Worm (Caenorhabditis elegans) whole organism, late embryonic: ENCODE measurements around the gene Y75B12B.1.

Experiments used
- C08G9.2 ChIP-seq: sonication (generic microtip); optimal IDR thresholded peaks from 2 replicates; lab custom pipeline; 2016; ENCODE audit warnings: mild to moderate bottlenecking, missing genetic modification characterization, moderate library complexity, missing compliant biosample characterization
- K09A11.1 ChIP-seq: sonication (generic microtip); optimal IDR thresholded peaks from 2 replicates; lab custom pipeline; 2017; ENCODE audit warnings: antibody characterized with exemption, mild to moderate bottlenecking, missing genetic modification characterization, missing compliant biosample characterization; ENCODE audit not compliant: insufficient read depth
- T23F11.4 ChIP-seq: fragments of 200-800 bp; sonication (Bioruptor generic); optimal IDR thresholded peaks from 2 replicates; lab custom pipeline; 2018; ENCODE audit warnings: mild to moderate bottlenecking, missing genetic modification characterization, missing compliant biosample characterization
- Y22D7AL.16 ChIP-seq: sonication (generic microtip); optimal IDR thresholded peaks from 2 replicates; lab custom pipeline; 2016; ENCODE audit warnings: missing genetic modification characterization, missing compliant biosample characterization
- ahr-1 ChIP-seq: sonication (generic microtip); optimal IDR thresholded peaks from 2 replicates; lab custom pipeline; 2016; ENCODE audit warnings: missing genetic modification characterization, missing compliant biosample characterization
- ama-1 ChIP-seq: fragments of 150-350 bp; optimal IDR thresholded peaks from 2 replicates; lab custom pipeline; 2014
- ceh-14 ChIP-seq: sonication (generic microtip); optimal IDR thresholded peaks from 2 replicates; lab custom pipeline; 2016; ENCODE audit warnings: missing genotype, missing genetic modification characterization, missing compliant biosample characterization
- ceh-18 ChIP-seq: sonication (generic microtip); optimal IDR thresholded peaks from 2 replicates; lab custom pipeline; 2016; ENCODE audit warnings: missing genetic modification characterization, missing compliant biosample characterization
- ceh-2 ChIP-seq: sonication (generic microtip); optimal IDR thresholded peaks from 2 replicates; lab custom pipeline; 2016; ENCODE audit warnings: missing genotype, missing genetic modification characterization, missing compliant biosample characterization
- ceh-22 ChIP-seq: sonication (generic microtip); optimal IDR thresholded peaks from 2 replicates; lab custom pipeline; 2017; ENCODE audit warnings: missing biosample characterization, missing genetic modification characterization
- ceh-24 ChIP-seq: sonication (generic microtip); optimal IDR thresholded peaks from 2 replicates; lab custom pipeline; 2016; ENCODE audit warnings: mild to moderate bottlenecking, missing genetic modification characterization, missing compliant biosample characterization
- ceh-31 ChIP-seq: sonication (generic microtip); optimal IDR thresholded peaks from 2 replicates; lab custom pipeline; 2016; ENCODE audit warnings: missing genetic modification characterization, missing compliant biosample characterization
- ceh-34 ChIP-seq: sonication (generic microtip); optimal IDR thresholded peaks from 2 replicates; lab custom pipeline; 2016; ENCODE audit warnings: mild to moderate bottlenecking, missing genetic modification characterization, missing compliant biosample characterization
- ceh-48 ChIP-seq: sonication (generic microtip); optimal IDR thresholded peaks from 2 replicates; lab custom pipeline; 2016; ENCODE audit warnings: missing genetic modification characterization, inconsistent platforms, missing compliant biosample characterization
- ceh-9 ChIP-seq: sonication (generic microtip); optimal IDR thresholded peaks from 2 replicates; lab custom pipeline; 2016; ENCODE audit warnings: mild to moderate bottlenecking, missing genetic modification characterization, inconsistent platforms, missing compliant biosample characterization
- dmd-4 ChIP-seq: sonication (generic microtip); optimal IDR thresholded peaks from 2 replicates; lab custom pipeline; 2016; ENCODE audit warnings: borderline replicate concordance, missing genetic modification characterization, missing compliant biosample characterization
- dve-1 ChIP-seq: sonication (generic microtip); optimal IDR thresholded peaks from 2 replicates; lab custom pipeline; 2017; ENCODE audit warnings: antibody characterized with exemption, mild to moderate bottlenecking, missing genetic modification characterization, missing compliant biosample characterization
- elt-2 ChIP-seq: sonication (generic microtip); optimal IDR thresholded peaks from 2 replicates; lab custom pipeline; 2016; ENCODE audit warnings: missing genetic modification reagents, missing genetic modification characterization, missing compliant biosample characterization
- elt-4 ChIP-seq: sonication (generic microtip); optimal IDR thresholded peaks from 2 replicates; lab custom pipeline; 2016; ENCODE audit warnings: missing genetic modification characterization, missing compliant biosample characterization
- ets-4 ChIP-seq: sonication (generic microtip); optimal IDR thresholded peaks from 2 replicates; lab custom pipeline; 2016; ENCODE audit warnings: missing genetic modification characterization, missing compliant biosample characterization
- eyg-1 ChIP-seq: sonication (generic microtip); optimal IDR thresholded peaks from 2 replicates; lab custom pipeline; 2016; ENCODE audit warnings: missing genotype, missing genetic modification characterization, missing compliant biosample characterization
- fax-1 ChIP-seq: sonication (generic microtip); optimal IDR thresholded peaks from 2 replicates; lab custom pipeline; 2016; ENCODE audit warnings: missing genotype, missing genetic modification characterization, missing compliant biosample characterization
- hlh-6 ChIP-seq: sonication (generic microtip); optimal IDR thresholded peaks from 2 replicates; lab custom pipeline; 2016; ENCODE audit warnings: missing genotype, missing genetic modification characterization, missing compliant biosample characterization
- hlh-8 ChIP-seq: sonication (generic microtip); optimal IDR thresholded peaks from 2 replicates; lab custom pipeline; 2016; ENCODE audit warnings: missing genotype, missing genetic modification characterization, missing compliant biosample characterization
- lim-6 ChIP-seq: sonication (generic microtip); optimal IDR thresholded peaks from 2 replicates; lab custom pipeline; 2016; ENCODE audit warnings: missing genetic modification characterization, missing compliant biosample characterization
- lin-11 ChIP-seq: fragments of 200-800 bp; sonication (Bioruptor generic); optimal IDR thresholded peaks from 2 replicates; lab custom pipeline; 2018; ENCODE audit warnings: mild to moderate bottlenecking, missing genetic modification characterization, missing compliant biosample characterization
- madf-2 ChIP-seq: sonication (generic microtip); optimal IDR thresholded peaks from 2 replicates; lab custom pipeline; 2017; ENCODE audit warnings: missing genetic modification characterization, missing compliant biosample characterization
- mec-3 ChIP-seq: sonication (generic microtip); optimal IDR thresholded peaks from 2 replicates; lab custom pipeline; 2016; ENCODE audit warnings: borderline replicate concordance, missing genetic modification characterization, missing compliant biosample characterization
- nfya-1 ChIP-seq: sonication (generic microtip); optimal IDR thresholded peaks from 2 replicates; lab custom pipeline; 2017; ENCODE audit warnings: missing genetic modification characterization, mild to moderate bottlenecking, missing compliant biosample characterization, antibody characterized with exemption, moderate library complexity
- nhr-11 ChIP-seq: fragments of 150-350 bp; optimal IDR thresholded peaks from 2 replicates; lab custom pipeline; 2014; ENCODE audit warnings: missing biosample characterization, missing genetic modification characterization
- pax-1 ChIP-seq: fragments of 150-350 bp; optimal IDR thresholded peaks from 2 replicates; lab custom pipeline; 2014; ENCODE audit warnings: missing biosample characterization, missing genetic modification characterization
- pha-2 ChIP-seq: sonication (generic microtip); optimal IDR thresholded peaks from 2 replicates; lab custom pipeline; 2017; ENCODE audit warnings: mild to moderate bottlenecking, missing genetic modification characterization, missing compliant biosample characterization
- pha-4 ChIP-seq: fragments of 150-350 bp; optimal IDR thresholded peaks from 2 replicates; lab custom pipeline; 2018; ENCODE audit warnings: missing biosample characterization, missing genetic modification reagents, missing genetic modification characterization
- pqm-1 ChIP-seq: sonication (generic microtip); optimal IDR thresholded peaks from 2 replicates; lab custom pipeline; 2016; ENCODE audit warnings: missing genetic modification characterization, missing compliant biosample characterization
- pros-1 ChIP-seq: fragments of 150-350 bp; optimal IDR thresholded peaks from 2 replicates; lab custom pipeline; 2014; ENCODE audit warnings: missing biosample characterization, missing genetic modification reagents, missing genetic modification characterization
- ref-2 ChIP-seq: sonication (generic microtip); optimal IDR thresholded peaks from 2 replicates; lab custom pipeline; 2016; ENCODE audit warnings: missing genetic modification characterization, missing compliant biosample characterization
- sdc-2 ChIP-seq: sonication (generic microtip); optimal IDR thresholded peaks from 2 replicates; lab custom pipeline; 2016; ENCODE audit warnings: missing genotype, missing genetic modification characterization, missing compliant biosample characterization
- sox-2 ChIP-seq: fragments of 200-800 bp; sonication (Bioruptor generic); IDR thresholded peaks from 2 replicates; pipeline ENCODE4 v1.3.6; 2022; ENCODE audit warnings: missing genetic modification reagents, missing genetic modification characterization, missing compliant biosample characterization
- syd-9 ChIP-seq: sonication (generic microtip); optimal IDR thresholded peaks from 2 replicates; lab custom pipeline; 2016; ENCODE audit warnings: mild to moderate bottlenecking, missing genetic modification characterization, moderate library complexity, missing compliant biosample characterization
- tbx-2 ChIP-seq: sonication (generic microtip); optimal IDR thresholded peaks from 2 replicates; lab custom pipeline; 2016; ENCODE audit warnings: missing genetic modification characterization, missing compliant biosample characterization
- tbx-7 ChIP-seq: sonication (generic microtip); optimal IDR thresholded peaks from 2 replicates; lab custom pipeline; 2016; ENCODE audit warnings: missing genotype, missing genetic modification characterization, missing compliant biosample characterization
- unc-42 ChIP-seq: sonication (generic microtip); optimal IDR thresholded peaks from 2 replicates; lab custom pipeline; 2016; ENCODE audit warnings: missing genotype, missing genetic modification characterization, missing compliant biosample characterization
- unc-55 ChIP-seq: sonication (generic microtip); optimal IDR thresholded peaks from 2 replicates; lab custom pipeline; 2017; ENCODE audit warnings: missing biosample characterization, missing genetic modification reagents, missing genetic modification characterization
- unc-86 ChIP-seq: sonication (generic microtip); optimal IDR thresholded peaks from 2 replicates; lab custom pipeline; 2016; ENCODE audit warnings: missing genetic modification characterization, missing compliant biosample characterization
- zip-5 ChIP-seq: sonication (generic microtip); optimal IDR thresholded peaks from 2 replicates; lab custom pipeline; 2016; ENCODE audit warnings: missing genetic modification characterization, missing compliant biosample characterization
- ztf-16 ChIP-seq: sonication (generic microtip); optimal IDR thresholded peaks from 2 replicates; lab custom pipeline; 2017; ENCODE audit warnings: missing genetic modification characterization, missing compliant biosample characterization

Gene Y75B12B.1

ce11 chrV:15187083-15188057 is 2.9 kb downstream of the Y75B12B.1 start, which contains the start of the genes cyn-7 and bath-36:
Gene cyn-7 (minus strand): TSS chrV:15187378.
Gene bath-36 (plus strand): TSS chrV:15187888.
- TF ChIP-seq ceh-34 (peak; percentile 13), nhr-11 (tag; lab: Kevin White, UChicago) (no peak), tbx-2 (tag; lab: Kevin White, UChicago) (peak; percentile 39), ceh-31 (peak; percentile 36), C08G9.2 (tag; lab: Kevin White, UChicago) (no peak), ceh-48 (no peak), unc-55 (GFP tag; lab: Kevin White, UChicago) (peak; percentile 1), ets-4 (tag; lab: Kevin White, UChicago) (peak; percentile 13), unc-42 (tag; lab: Kevin White, UChicago) (peak; percentile 29), ceh-18 (peak; percentile 48), elt-2 (tag; lab: Kevin White, UChicago) (peak; percentile 27), hlh-6 (tag; lab: Kevin White, UChicago) (no peak), ama-1 (lab: Kevin White, UChicago) (no peak), pax-1 (no peak), nfya-1 (tag; lab: Kevin White, UChicago) (peak; percentile 46)

- TF ChIP-seq hlh-6 (tag; lab: Kevin White, UChicago) (no peak), fax-1 (no peak), ceh-22 (no peak), ceh-48 (peak; percentile 30), ztf-16 (tag; lab: Kevin White, UChicago) (no peak), ama-1 (lab: Kevin White, UChicago) (no peak), mec-3 (tag; lab: Kevin White, UChicago) (no peak), lim-6 (tag; lab: Kevin White, UChicago) (no peak), ceh-24 (tag; lab: Kevin White, UChicago) (no peak), ceh-2 (tag; lab: Kevin White, UChicago) (no peak), dmd-4 (tag; lab: Kevin White, UChicago) (no peak), elt-2 (tag; lab: Kevin White, UChicago) (no peak), T23F11.4 (GFP tag; lab: Kevin White, UChicago) (no peak), pha-4 (tag; lab: Kevin White, UChicago) (no peak), sdc-2 (no peak), ceh-34 (no peak), nhr-11 (tag; lab: Kevin White, UChicago) (no peak), syd-9 (tag; lab: Kevin White, UChicago) (no peak), ahr-1 (tag; lab: Kevin White, UChicago) (no peak), nfya-1 (tag; lab: Kevin White, UChicago) (peak; percentile 66), K09A11.1 (tag; lab: Kevin White, UChicago) (no peak), tbx-7 (tag; lab: Kevin White, UChicago) (no peak), lin-11 (tag; lab: Kevin White, UChicago) (no peak), hlh-8 (tag; lab: Kevin White, UChicago) (no peak), elt-4 (tag; lab: Kevin White, UChicago) (no peak), pqm-1 (tag; lab: Kevin White, UChicago) (no peak), Y22D7AL.16 (tag; lab: Kevin White, UChicago) (no peak), ceh-18 (peak; percentile 36), unc-86 (no peak), pha-2 (tag; lab: Kevin White, UChicago) (no peak), unc-42 (tag; lab: Kevin White, UChicago) (peak; percentile 76), sox-2 (GFP tag; lab: Robert Waterston, UW) (no peak), madf-2 (tag; lab: Kevin White, UChicago) (no peak), ceh-9 (tag; lab: Kevin White, UChicago) (no peak), ceh-14 (no peak), ref-2 (no peak), ceh-31 (peak; percentile 63), zip-5 (no peak), dve-1 (tag; lab: Kevin White, UChicago) (peak; percentile 58), tbx-2 (tag; lab: Kevin White, UChicago) (peak; percentile 16), unc-55 (GFP tag; lab: Kevin White, UChicago) (peak; percentile 40), pros-1 (tag; lab: Kevin White, UChicago) (peak; percentile 12), eyg-1 (tag; lab: Kevin White, UChicago) (no peak)
These were observed 5.1 kb downstream of the Y75B12B.1 start, which contains the start of gene cyn-3 for ce11 chrV:15189567-15189966. Gene cyn-3 (plus strand): TSS chrV:15189927.
